Worm (Caenorhabditis elegans) whole organism, L2 larva: ENCODE results near the gene lin-22.

ENCODE experiments used
- C34F6.9 ChIP-seq: fragments of 150-350 bp; optimal IDR thresholded peaks from 2 replicates; lab custom pipeline; 2014; ENCODE audit warnings: missing biosample characterization, missing genetic modification characterization
- F13H6.1 ChIP-seq: sonication (generic microtip); optimal IDR thresholded peaks from 2 replicates; lab custom pipeline; 2016; ENCODE audit warnings: missing genetic modification characterization, missing compliant biosample characterization
- R02D3.7 ChIP-seq: fragments of 150-350 bp; optimal IDR thresholded peaks from 2 replicates; lab custom pipeline; 2014; ENCODE audit warnings: missing biosample characterization, missing genetic modification characterization
- ZK546.5 ChIP-seq: sonication (generic microtip); optimal IDR thresholded peaks from 2 replicates; lab custom pipeline; 2017; ENCODE audit warnings: missing biosample characterization, missing genetic modification characterization
- alr-1 ChIP-seq: fragments of 150-350 bp; optimal IDR thresholded peaks from 2 replicates; lab custom pipeline; 2014; ENCODE audit warnings: missing biosample characterization, missing genetic modification characterization
- aly-2 ChIP-seq: fragments of 150-350 bp; optimal IDR thresholded peaks from 2 replicates; lab custom pipeline; 2014; ENCODE audit warnings: missing biosample characterization, missing genetic modification characterization
- ama-1 ChIP-seq: fragments of 150-350 bp; optimal IDR thresholded peaks from 2 replicates; lab custom pipeline; 2018; ENCODE audit warnings: inconsistent platforms
- ceh-16 ChIP-seq: fragments of 150-350 bp; optimal IDR thresholded peaks from 2 replicates; lab custom pipeline; 2014; ENCODE audit warnings: missing biosample characterization, missing genetic modification characterization
- crh-2 ChIP-seq: sonication (generic microtip); optimal IDR thresholded peaks from 2 replicates; lab custom pipeline; 2017; ENCODE audit warnings: missing biosample characterization, missing genetic modification characterization
- dmd-4 ChIP-seq: sonication (generic microtip); optimal IDR thresholded peaks from 2 replicates; lab custom pipeline; 2017; ENCODE audit warnings: missing biosample characterization, missing genetic modification characterization
- egl-27 ChIP-seq: sonication (generic microtip); optimal IDR thresholded peaks from 3 replicates; lab custom pipeline; 2017; ENCODE audit warnings: missing biosample characterization, missing genetic modification reagents, missing genetic modification characterization
- elt-1 ChIP-seq: fragments of 150-350 bp; optimal IDR thresholded peaks from 2 replicates; lab custom pipeline; 2014; ENCODE audit warnings: missing biosample characterization, missing genetic modification characterization
- elt-3 ChIP-seq: sonication (generic microtip); optimal IDR thresholded peaks from 2 replicates; lab custom pipeline; 2017; ENCODE audit warnings: missing biosample characterization, missing genetic modification characterization
- fos-1 ChIP-seq: fragments of 150-350 bp; optimal IDR thresholded peaks from 2 replicates; lab custom pipeline; 2014; ENCODE audit warnings: missing biosample characterization, missing genetic modification characterization
- gmeb-1 ChIP-seq: fragments of 150-350 bp; optimal IDR thresholded peaks from 2 replicates; lab custom pipeline; 2014; ENCODE audit warnings: missing biosample characterization, missing genetic modification characterization
- lin-11 ChIP-seq: fragments of 150-350 bp; sonication (generic microtip); optimal IDR thresholded peaks from 2 replicates; lab custom pipeline; 2014; ENCODE audit warnings: missing biosample characterization, missing genetic modification characterization, inconsistent platforms, mixed read lengths
- lin-13 ChIP-seq: fragments of 150-350 bp; optimal IDR thresholded peaks from 2 replicates; lab custom pipeline; 2014; ENCODE audit warnings: missing biosample characterization, missing genetic modification reagents, missing genetic modification characterization
- lin-39 ChIP-seq: fragments of 150-350 bp; optimal IDR thresholded peaks from 2 replicates; lab custom pipeline; 2014; ENCODE audit warnings: missing biosample characterization, missing genetic modification reagents, missing genetic modification characterization
- lsy-2 ChIP-seq, 2 experiments: fragments of 150-350 bp in 1 of 2; sonication (generic microtip) in 1 of 2; optimal IDR thresholded peaks; 2 replicates each; lab custom pipeline; 2014 to 2017; ENCODE audit warnings: missing biosample characterization in 2 of 2, missing genetic modification characterization in 2 of 2
- mab-5 ChIP-seq: fragments of 150-350 bp; optimal IDR thresholded peaks from 2 replicates; lab custom pipeline; 2014; ENCODE audit warnings: missing biosample characterization, missing genetic modification characterization
- nhr-10 ChIP-seq: sonication (generic microtip); optimal IDR thresholded peaks from 2 replicates; lab custom pipeline; 2017; ENCODE audit warnings: missing biosample characterization, missing genetic modification characterization
- nhr-11 ChIP-seq: fragments of 150-350 bp; optimal IDR thresholded peaks from 2 replicates; lab custom pipeline; 2014; ENCODE audit warnings: missing biosample characterization, missing genetic modification characterization
- nhr-12 ChIP-seq: fragments of 150-350 bp; optimal IDR thresholded peaks from 2 replicates; lab custom pipeline; 2014; ENCODE audit warnings: missing biosample characterization, missing genetic modification characterization
- nhr-129 ChIP-seq: fragments of 150-350 bp; optimal IDR thresholded peaks from 2 replicates; lab custom pipeline; 2014; ENCODE audit warnings: missing biosample characterization, missing genetic modification characterization
- nhr-21 ChIP-seq: fragments of 150-350 bp; optimal IDR thresholded peaks from 2 replicates; lab custom pipeline; 2014; ENCODE audit warnings: missing biosample characterization, missing genetic modification characterization
- nhr-23 ChIP-seq: fragments of 150-350 bp; optimal IDR thresholded peaks from 2 replicates; lab custom pipeline; 2014; ENCODE audit warnings: missing biosample characterization, missing genetic modification reagents, missing genetic modification characterization
- nhr-25 ChIP-seq: fragments of 150-350 bp; sonication (generic microtip); optimal IDR thresholded peaks from 3 replicates; lab custom pipeline; 2014; ENCODE audit warnings: missing biosample characterization, missing genetic modification characterization
- nhr-6 ChIP-seq: fragments of 150-350 bp; optimal IDR thresholded peaks from 2 replicates; lab custom pipeline; 2014; ENCODE audit warnings: missing biosample characterization, missing genetic modification characterization
- nhr-77 ChIP-seq: fragments of 150-350 bp; optimal IDR thresholded peaks from 2 replicates; lab custom pipeline; 2014; ENCODE audit warnings: missing biosample characterization, missing genetic modification characterization
- peb-1 ChIP-seq: fragments of 150-350 bp; optimal IDR thresholded peaks from 2 replicates; lab custom pipeline; 2014; ENCODE audit warnings: missing biosample characterization, missing genetic modification characterization
- sem-4 ChIP-seq: fragments of 150-350 bp; optimal IDR thresholded peaks from 2 replicates; lab custom pipeline; 2014; ENCODE audit warnings: missing biosample characterization, missing genetic modification reagents, missing genetic modification characterization
- skn-1 ChIP-seq: sonication (generic microtip); optimal IDR thresholded peaks from 2 replicates; lab custom pipeline; 2017; ENCODE audit warnings: missing biosample characterization, missing genetic modification characterization
- sma-9 ChIP-seq, 2 experiments: fragments of 150-350 bp in 1 of 2; sonication (generic microtip) in 1 of 2; optimal IDR thresholded peaks; 2 replicates each; lab custom pipeline; 2014 to 2016; ENCODE audit warnings: missing genetic modification characterization in 2 of 2, mild to moderate bottlenecking in 1 of 2, missing biosample characterization in 1 of 2, missing compliant biosample characterization in 1 of 2, missing genetic modification reagents in 1 of 2, moderate library complexity in 1 of 2
- unc-39 ChIP-seq: fragments of 150-350 bp; optimal IDR thresholded peaks from 2 replicates; lab custom pipeline; 2014; ENCODE audit warnings: missing biosample characterization, missing genetic modification characterization
- unc-62 ChIP-seq: fragments of 150-350 bp; optimal IDR thresholded peaks from 2 replicates; lab custom pipeline; 2014; ENCODE audit warnings: missing biosample characterization, missing genetic modification reagents, missing genetic modification characterization
- zag-1 ChIP-seq: fragments of 150-350 bp; optimal IDR thresholded peaks from 2 replicates; lab custom pipeline; 2014; ENCODE audit warnings: missing biosample characterization, missing genetic modification characterization
- ztf-1 ChIP-seq: fragments of 200-800 bp; sonication (Bioruptor generic); conservative IDR thresholded peaks from 2 replicates; pipeline ENCODE4 v1.3.6; 2022; ENCODE audit warnings: missing genetic modification characterization, missing compliant biosample characterization
- ztf-11 ChIP-seq: sonication (generic microtip); optimal IDR thresholded peaks from 2 replicates; lab custom pipeline; 2017; ENCODE audit warnings: missing biosample characterization, missing genetic modification characterization
- ztf-4 ChIP-seq: fragments of 150-350 bp; optimal IDR thresholded peaks from 2 replicates; lab custom pipeline; 2014; ENCODE audit warnings: missing biosample characterization, missing genetic modification characterization

The lin-22 gene

ce11 chrIV:3028842-3029241, 9.3 kb downstream of the lin-22 start, which contains the start of gene ndnf-1:
Gene ndnf-1, minus strand, starts transcription at chrIV:3028942.
- TF ChIP-seq elt-3 (tag; lab: Kevin White, UChicago) (no peak), dmd-4 (tag; lab: Kevin White, UChicago) (no peak), zag-1 (tag; lab: Kevin White, UChicago) (no peak), ztf-1 (GFP tag; lab: Robert Waterston, UW) (no peak), skn-1 (tag; lab: Kevin White, UChicago) (no peak), nhr-10 (tag; lab: Kevin White, UChicago) (no peak), lin-13 (GFP tag; lab: Kevin White, UChicago) (no peak), ama-1 (lab: Kevin White, UChicago) (no peak), peb-1 (tag; lab: Kevin White, UChicago) (no peak), unc-62 (GFP tag; lab: Kevin White, UChicago) (no peak), egl-27 (tag; lab: Kevin White, UChicago) (no peak), nhr-23 (tag; lab: Kevin White, UChicago) (no peak), mab-5 (tag; lab: Kevin White, UChicago) (no peak), nhr-25 (tag; lab: Kevin White, UChicago) (no peak)
- TF ChIP-seq, all 48 proteins: peak for 0

- TF ChIP-seq unc-39 (no peak), nhr-129 (peak; percentile 61), elt-1 (tag; lab: Kevin White, UChicago) (no peak), F13H6.1 (tag; lab: Kevin White, UChicago) (peak; percentile 71), sma-9 (GFP tag; optimal IDR thresholded peaks at IDR 0.05; lab: Kevin White, UChicago) (peak; percentile 83), sma-9 (tag; optimal IDR thresholded peaks at IDR 0.05; lab: Kevin White, UChicago) (no peak), lsy-2 (tag; optimal IDR thresholded peaks at IDR 0.05; lab: Kevin White, UChicago) (peak in 1 of 2 experiments; percentile 50), ZK546.5 (no peak), fos-1 (tag; lab: Kevin White, UChicago) (peak; percentile 72)
These were observed 10.3 kb downstream of the lin-22 start for ce11 chrIV:3029882-3030281.

ce11 chrIV:3032020-3032419, 12.5 kb downstream of the lin-22 start:
- TF ChIP-seq F13H6.1 (tag; lab: Kevin White, UChicago) (no peak), ama-1 (lab: Kevin White, UChicago) (no peak), mab-5 (tag; lab: Kevin White, UChicago) (no peak), sem-4 (tag; lab: Kevin White, UChicago) (no peak), crh-2 (tag; lab: Kevin White, UChicago) (no peak), lsy-2 (tag; optimal IDR thresholded peaks at IDR 0.05; lab: Kevin White, UChicago) (no peak), nhr-129 (no peak), ztf-4 (tag; lab: Kevin White, UChicago) (no peak), ztf-11 (no peak), nhr-10 (tag; lab: Kevin White, UChicago) (no peak), nhr-21 (tag; lab: Kevin White, UChicago) (no peak), alr-1 (tag; lab: Kevin White, UChicago) (no peak), aly-2 (tag; lab: Kevin White, UChicago) (no peak)

ce11 chrIV:3035375-3035774, 15.8 kb downstream of the lin-22 start:
- no peak for TF ChIP-seq unc-62 (GFP tag; lab: Kevin White, UChicago)
- no peak for TF ChIP-seq gmeb-1 (tag; lab: Kevin White, UChicago)
- TF ChIP-seq nhr-12, result no peak
- no peak for TF ChIP-seq ceh-16
- no peak for TF ChIP-seq nhr-129
- TF ChIP-seq R02D3.7 (tag; lab: Kevin White, UChicago), result no peak
- TF ChIP-seq unc-39, result no peak
- TF ChIP-seq, all 48 proteins: peak for 0

ce11 chrIV:3037932-3038331, 18.4 kb downstream of the lin-22 start:
- TF ChIP-seq nhr-11 (no peak), R02D3.7 (tag; lab: Kevin White, UChicago) (no peak)

DNA sequence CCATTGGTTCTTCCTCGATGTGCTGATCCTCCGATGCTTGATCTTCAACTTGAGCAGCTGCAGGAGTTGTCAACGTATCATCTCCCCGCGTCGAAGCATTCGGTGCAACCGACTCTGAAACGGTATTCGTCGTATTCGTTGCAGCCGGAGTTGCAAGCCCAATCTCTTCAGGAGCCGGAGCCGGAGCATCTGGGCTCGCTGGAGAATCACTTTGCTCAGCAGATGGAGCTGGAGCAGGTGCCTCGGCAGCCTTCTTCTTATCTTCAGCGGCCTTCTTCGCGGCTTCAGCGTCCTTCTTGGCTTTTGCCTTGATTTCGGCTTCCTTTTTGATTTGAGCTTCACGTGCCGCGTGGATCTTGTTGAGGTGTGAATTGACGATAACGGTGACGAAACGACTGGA, 19.2 kb downstream of the lin-22 start:
- TF ChIP-seq nhr-12 (no peak), nhr-129 (no peak), sem-4 (tag; lab: Kevin White, UChicago) (no peak), nhr-77 (tag; lab: Kevin White, UChicago) (no peak), elt-1 (tag; lab: Kevin White, UChicago) (no peak), lin-39 (no peak), nhr-6 (no peak), lsy-2 (tag; optimal IDR thresholded peaks at IDR 0.05; lab: Kevin White, UChicago) (no peak), egl-27 (tag; lab: Kevin White, UChicago) (no peak), ztf-4 (tag; lab: Kevin White, UChicago) (no peak), ceh-16 (no peak), lin-11 (no peak), C34F6.9 (no peak), crh-2 (tag; lab: Kevin White, UChicago) (no peak), lin-13 (GFP tag; lab: Kevin White, UChicago) (no peak), gmeb-1 (tag; lab: Kevin White, UChicago) (no peak), F13H6.1 (tag; lab: Kevin White, UChicago) (no peak)
